Fruit fly (Drosophila melanogaster) whole organism, pupa: ENCODE data around the gene Ltn1.

Experiments used
- CG10348 ChIP-seq: fragments of 200-800 bp; sonication (Bioruptor generic); IDR thresholded peaks from 2 replicates; pipeline ENCODE4 v1.3.6; 2022; ENCODE audit warnings: missing biosample characterization, missing genetic modification characterization
- CG12605 ChIP-seq: fragments of 200-800 bp; sonication (Bioruptor generic); IDR thresholded peaks from 2 replicates; pipeline ENCODE4 v1.3.6; 2022; ENCODE audit warnings: missing biosample characterization, missing genetic modification characterization
- CG13204 ChIP-seq: fragments of 200-800 bp; sonication (Bioruptor generic); optimal IDR thresholded peaks from 2 replicates; lab custom pipeline; 2018; ENCODE audit warnings: missing biosample characterization, mild to moderate bottlenecking, missing genetic modification characterization, moderate library complexity
- CG14655 ChIP-seq: fragments of 200-800 bp; sonication (Bioruptor generic); optimal IDR thresholded peaks from 3 replicates; lab custom pipeline; 2017; ENCODE audit warnings: mild to moderate bottlenecking, missing biosample characterization, missing genetic modification reagents, missing genetic modification characterization
- CG15710 ChIP-seq: fragments of 200-800 bp; sonication (Bioruptor generic); optimal IDR thresholded peaks from 2 replicates; lab custom pipeline; 2018; ENCODE audit warnings: missing biosample characterization, mild to moderate bottlenecking, missing genetic modification characterization, moderate library complexity
- CG17806 ChIP-seq: fragments of 200-800 bp; sonication (Bioruptor generic); optimal IDR thresholded peaks from 2 replicates; lab custom pipeline; 2018; ENCODE audit warnings: missing biosample characterization, mild to moderate bottlenecking, missing genetic modification characterization, moderate library complexity
- CG32121 ChIP-seq: fragments of 200-800 bp; sonication (Bioruptor generic); IDR thresholded peaks from 2 replicates; pipeline ENCODE4 v1.3.6; 2022; ENCODE audit warnings: missing biosample characterization, missing genetic modification characterization
- CG34367 ChIP-seq: fragments of 200-800 bp; sonication (Bioruptor generic); optimal IDR thresholded peaks from 2 replicates; lab custom pipeline; 2018; ENCODE audit warnings: missing biosample characterization, mild to moderate bottlenecking, missing genetic modification characterization
- CG4496 ChIP-seq: fragments of 200-800 bp; sonication (Bioruptor generic); IDR thresholded peaks from 3 replicates; pipeline ENCODE4 v1.3.6; 2022; ENCODE audit warnings: missing biosample characterization, missing genetic modification characterization
- CG8159 ChIP-seq: fragments of 200-800 bp; sonication (Bioruptor generic); optimal IDR thresholded peaks from 3 replicates; lab custom pipeline; 2018; ENCODE audit warnings: missing biosample characterization, mild to moderate bottlenecking, missing genetic modification characterization, moderate library complexity
- CG8301 ChIP-seq: fragments of 200-800 bp; sonication (Bioruptor generic); optimal IDR thresholded peaks from 2 replicates; lab custom pipeline; 2018; ENCODE audit warnings: missing biosample characterization, mild to moderate bottlenecking, missing genetic modification characterization
- CG9948 ChIP-seq: fragments of 200-800 bp; sonication (Bioruptor generic); optimal IDR thresholded peaks from 2 replicates; lab custom pipeline; 2018; ENCODE audit warnings: missing biosample characterization, mild to moderate bottlenecking, missing genetic modification characterization, moderate library complexity
- D1 ChIP-seq: fragments of 200-800 bp; sonication (Bioruptor generic); optimal IDR thresholded peaks from 2 replicates; lab custom pipeline; 2018; ENCODE audit warnings: missing biosample characterization, mild to moderate bottlenecking, missing genetic modification characterization, moderate library complexity
- EcR ChIP-seq: fragments of 200-800 bp; sonication (Bioruptor generic); optimal IDR thresholded peaks from 3 replicates; lab custom pipeline; 2019; ENCODE audit warnings: missing biosample characterization, missing genetic modification characterization, mild to moderate bottlenecking, moderate library complexity, missing genetic modification reagents
- Ets98B ChIP-seq: fragments of 200-800 bp; sonication (Bioruptor generic); IDR thresholded peaks from 2 replicates; pipeline ENCODE4 v1.3.6; 2022; ENCODE audit warnings: missing biosample characterization, missing genetic modification characterization
- Pif1A ChIP-seq: fragments of 200-800 bp; sonication (Bioruptor generic); optimal IDR thresholded peaks from 3 replicates; lab custom pipeline; 2016; ENCODE audit warnings: missing biosample characterization, missing genetic modification characterization
- Pif1B ChIP-seq: fragments of 200-800 bp; sonication (Bioruptor generic); optimal IDR thresholded peaks from 3 replicates; lab custom pipeline; 2016; ENCODE audit warnings: missing biosample characterization, missing genetic modification characterization
- Snoo ChIP-seq: fragments of 200-800 bp; sonication (Bioruptor generic); optimal IDR thresholded peaks from 3 replicates; lab custom pipeline; 2017; ENCODE audit warnings: missing biosample characterization, mild to moderate bottlenecking, missing genetic modification characterization, inconsistent platforms
- fd96Ca ChIP-seq: fragments of 200-800 bp; sonication (Bioruptor generic); IDR thresholded peaks from 3 replicates; pipeline ENCODE4 v1.3.6; 2022; ENCODE audit warnings: missing biosample characterization, missing genetic modification characterization
- gl ChIP-seq: fragments of 200-800 bp; sonication (Bioruptor generic); optimal IDR thresholded peaks from 2 replicates; lab custom pipeline; 2018; ENCODE audit warnings: missing biosample characterization, mild to moderate bottlenecking, missing genetic modification characterization
- rn ChIP-seq: fragments of 200-800 bp; sonication (Bioruptor generic); IDR thresholded peaks from 2 replicates; pipeline ENCODE4 v1.3.6; 2022; ENCODE audit warnings: missing biosample characterization, missing genetic modification characterization

The Ltn1 gene

DNA sequence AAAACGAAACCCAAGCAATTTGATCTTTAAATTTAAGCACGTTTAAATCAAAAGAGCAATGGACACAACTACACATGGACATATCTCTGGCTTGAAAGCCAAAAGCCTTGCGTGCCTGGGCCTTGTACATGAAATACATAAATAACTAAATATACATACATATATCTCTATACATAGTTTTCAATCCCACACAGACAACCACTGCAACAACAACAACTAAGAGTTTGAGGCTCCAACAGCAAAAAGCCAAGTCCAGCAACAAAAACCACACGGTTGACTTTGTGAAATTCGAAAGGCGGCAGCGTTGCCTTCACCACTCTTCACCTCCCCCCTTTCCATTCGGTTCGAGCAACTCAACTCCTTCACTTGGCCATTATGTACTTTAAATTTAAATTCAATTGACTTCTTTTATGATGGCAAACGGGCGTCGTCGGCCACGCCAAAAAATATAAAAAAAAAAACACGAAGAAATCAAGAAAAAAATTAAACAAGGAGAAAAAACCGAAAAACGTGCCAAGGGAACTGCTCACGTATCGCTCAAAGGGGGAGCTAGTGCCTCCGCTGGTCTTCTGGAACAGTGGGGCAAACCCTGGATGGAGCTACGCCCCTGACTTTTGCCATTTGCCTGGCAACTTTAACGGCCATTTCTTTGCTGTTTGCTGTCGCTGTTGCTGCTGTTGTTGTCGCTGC, 8.1 kb upstream of the Ltn1 start:
- TF ChIP-seq EcR (GFP tag; lab: Kevin White, UChicago) (peak; percentile 67), Pif1B (no peak)

- TF ChIP-seq Snoo (no peak), CG4496 (GFP tag; lab: Robert Waterston, UW) (no peak), D1 (tag; lab: Kevin White, UChicago) (no peak), Pif1B (no peak), CG14655 (GFP tag; lab: Kevin White, UChicago) (no peak), CG9948 (no peak)
Measured at dm6 chr3L:19559171-19559570, 7.1 kb upstream of the Ltn1 start.

DNA sequence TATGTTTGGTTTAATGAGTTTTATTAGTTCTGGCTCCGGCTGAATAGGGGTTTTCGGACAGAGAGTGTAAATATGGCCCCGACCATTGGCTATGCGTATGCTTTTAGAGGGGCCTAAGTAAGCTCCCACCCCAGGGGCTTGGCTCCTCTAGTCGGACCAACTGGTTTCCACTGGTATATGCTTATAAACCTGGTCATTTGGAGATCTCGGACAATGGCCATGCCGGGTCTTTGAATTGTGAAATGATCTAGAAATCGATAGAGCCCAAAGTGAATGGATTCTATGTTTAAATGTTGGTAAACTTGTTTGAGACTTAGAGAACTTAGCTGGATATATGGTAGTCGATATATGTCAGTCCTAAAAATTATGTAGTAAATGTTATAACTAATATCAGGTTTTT, 6.6 kb upstream of the Ltn1 start:
- TF ChIP-seq Ets98B (no peak), CG34367 (tag; lab: Kevin White, UChicago) (no peak), EcR (GFP tag; lab: Kevin White, UChicago) (no peak), CG4496 (GFP tag; lab: Robert Waterston, UW) (no peak), CG10348 (GFP tag; lab: Robert Waterston, UW) (no peak), CG13204 (GFP tag; lab: Kevin White, UChicago) (no peak), Pif1B (no peak), CG32121 (GFP tag; lab: Robert Waterston, UW) (no peak)

- TF ChIP-seq fd96Ca (GFP tag; lab: Robert Waterston, UW) (no peak), CG34367 (tag; lab: Kevin White, UChicago) (no peak), EcR (GFP tag; lab: Kevin White, UChicago) (peak; percentile 59), CG4496 (GFP tag; lab: Robert Waterston, UW) (peak; percentile 9; the same call in 1 of the 3 replicates)
Measured at dm6 chr3L:19557996-19558375, 5.9 kb upstream of the Ltn1 start.

dm6 chr3L:19557197-19557995, 5.3 kb upstream of the Ltn1 start:
- TF ChIP-seq CG13204 (GFP tag; lab: Kevin White, UChicago), result no peak
- peak; percentile 79 for TF ChIP-seq D1 (tag; lab: Kevin White, UChicago)
- TF ChIP-seq Pif1B, result no peak
- TF ChIP-seq CG4496 (GFP tag; lab: Robert Waterston, UW), result no peak
- peak; percentile 40 for TF ChIP-seq CG34367 (tag; lab: Kevin White, UChicago)
- no peak for TF ChIP-seq rn
- TF ChIP-seq CG8301, result peak; percentile 14
- TF ChIP-seq CG12605 (GFP tag; lab: Robert Waterston, UW), result no peak
- peak; percentile 59 for TF ChIP-seq Snoo
- TF ChIP-seq CG9948, result peak; percentile 84
- peak; percentile 83 for TF ChIP-seq CG15710
- no peak for TF ChIP-seq Pif1A (GFP tag; lab: Kevin White, UChicago)
- TF ChIP-seq gl (tag; lab: Kevin White, UChicago), result peak; percentile 81
- TF ChIP-seq Ets98B, result no peak
- peak; percentile 67 for TF ChIP-seq CG17806 (tag; lab: Kevin White, UChicago)
- no peak for TF ChIP-seq fd96Ca (GFP tag; lab: Robert Waterston, UW)
- peak; percentile 74 for TF ChIP-seq EcR (GFP tag; lab: Kevin White, UChicago)
- no peak for TF ChIP-seq CG32121 (GFP tag; lab: Robert Waterston, UW)
- TF ChIP-seq CG8159, result peak; percentile 91
- peak; percentile 78 for TF ChIP-seq CG14655 (GFP tag; lab: Kevin White, UChicago)
- TF ChIP-seq CG10348 (GFP tag; lab: Robert Waterston, UW), result no peak

DNA sequence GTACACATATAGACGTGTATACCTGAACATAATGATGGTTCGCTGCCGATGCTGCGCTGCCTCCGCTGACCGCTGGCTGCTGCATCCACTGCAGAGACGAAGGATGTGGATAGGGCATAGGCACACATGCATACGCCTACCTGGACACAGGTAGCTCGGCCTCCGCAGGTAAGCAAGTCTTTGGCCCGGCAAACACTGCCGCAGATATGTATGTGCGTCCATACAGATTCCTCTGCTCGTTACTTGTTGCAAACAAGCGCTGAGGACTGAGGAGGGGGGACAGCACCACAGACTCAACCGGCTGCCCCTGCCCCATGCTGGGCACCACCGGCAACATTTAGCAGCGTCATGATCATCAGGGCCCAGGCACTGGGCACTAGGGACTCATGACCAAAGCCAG, 4.6 kb upstream of the Ltn1 start:
- TF ChIP-seq fd96Ca (GFP tag; lab: Robert Waterston, UW) (peak; percentile 50; the same call in 1 of the 3 replicates), CG4496 (GFP tag; lab: Robert Waterston, UW) (0 out of 3 replicates have a peak, but pooled peaks have one; percentile 15), gl (tag; lab: Kevin White, UChicago) (no peak), EcR (GFP tag; lab: Kevin White, UChicago) (peak; percentile 44), CG15710 (no peak)

DNA sequence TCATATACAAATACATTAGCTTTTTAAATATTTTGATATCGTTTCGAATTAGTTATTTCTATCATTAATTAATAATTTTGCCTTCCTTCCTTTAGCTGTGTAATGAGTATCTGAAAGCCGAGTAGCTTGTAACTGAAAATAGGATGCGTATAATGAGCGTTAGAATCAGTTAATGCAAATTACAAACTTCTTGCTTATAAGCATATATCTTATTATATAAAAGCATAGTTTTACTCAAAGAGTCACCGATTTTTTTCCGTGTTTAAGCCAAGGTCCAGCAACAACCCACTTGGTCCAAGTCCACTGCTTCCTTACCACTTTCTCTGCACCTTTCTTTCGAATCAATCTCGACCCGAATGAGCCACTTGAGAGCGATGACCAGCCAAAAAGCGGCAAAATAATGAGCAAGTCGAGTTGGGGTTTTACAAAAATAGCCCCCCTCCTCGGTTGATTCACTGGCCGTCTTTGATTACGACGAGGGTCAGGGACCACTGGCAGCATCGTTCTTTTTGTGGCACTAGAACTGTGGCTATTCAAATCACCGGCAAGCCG, 3.9 kb upstream of the Ltn1 start:
- TF ChIP-seq EcR (GFP tag; lab: Kevin White, UChicago), result peak; percentile 48
- no peak for TF ChIP-seq CG10348 (GFP tag; lab: Robert Waterston, UW)
